Worm (Caenorhabditis elegans): ENCODE results near the gene M03A1.3.

DNA sequence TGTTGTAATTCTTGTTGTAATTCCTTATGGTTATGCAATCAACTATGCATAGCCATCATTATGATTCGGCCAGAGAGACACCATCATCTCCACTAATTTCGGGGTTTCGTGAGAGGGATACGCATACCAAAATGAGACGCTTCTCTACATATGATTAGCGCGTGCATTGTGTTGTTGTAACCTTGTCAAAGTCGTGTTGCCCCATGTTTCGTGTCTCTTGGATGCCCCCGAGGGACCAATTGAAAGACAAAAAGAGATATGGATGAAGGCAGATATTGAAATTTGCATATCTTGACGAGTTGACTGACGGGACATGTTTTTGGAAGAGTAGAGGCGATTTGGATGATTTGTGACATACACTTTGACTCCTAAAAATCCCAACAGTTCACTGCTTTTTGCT lies 21.8 kb downstream of the M03A1.3 start:
- TF ChIP-seq flt-1 (GFP tag; IDR thresholded peaks at IDR 0.05) (no peak), tab-1 (GFP tag; IDR thresholded peaks at IDR 0.05) (no peak)

Measured in whole organism, midembryonic.